Fruit fly (Drosophila melanogaster) whole organism, embryonic: ENCODE results near the gene Ldsdh1.

Source experiments
- Abd-B ChIP-seq: fragments of 200-800 bp; sonication (Bioruptor generic); optimal IDR thresholded peaks from 2 replicates; lab custom pipeline; 2018; ENCODE audit warnings: missing biosample characterization, mild to moderate bottlenecking, missing genetic modification characterization, moderate library complexity
- Antp ChIP-seq: fragments of 200-800 bp; sonication (Bioruptor generic); optimal IDR thresholded peaks from 3 replicates; lab custom pipeline; 2016; ENCODE audit warnings: missing biosample characterization, missing genetic modification characterization
- CG10462 ChIP-seq: fragments of 200-800 bp; sonication (Bioruptor generic); optimal IDR thresholded peaks from 2 replicates; lab custom pipeline; 2016; ENCODE audit warnings: missing biosample characterization, missing genetic modification characterization
- CG10543 ChIP-seq: fragments of 200-800 bp; sonication (Bioruptor generic); optimal IDR thresholded peaks from 3 replicates; lab custom pipeline; 2017; ENCODE audit warnings: missing biosample characterization, mild to moderate bottlenecking, missing genetic modification characterization, moderate library complexity
- CG10654 ChIP-seq: fragments of 200-800 bp; sonication (Bioruptor generic); optimal IDR thresholded peaks from 2 replicates; lab custom pipeline; 2016; ENCODE audit warnings: missing biosample characterization, missing genetic modification characterization
- CG10979 ChIP-seq: fragments of 200-800 bp; sonication (Bioruptor generic); optimal IDR thresholded peaks from 2 replicates; lab custom pipeline; 2018; ENCODE audit warnings: missing biosample characterization, mild to moderate bottlenecking, missing genetic modification characterization, moderate library complexity
- CG12391 ChIP-seq: fragments of 200-800 bp; sonication (Bioruptor generic); optimal IDR thresholded peaks from 3 replicates; lab custom pipeline; 2018; ENCODE audit warnings: missing biosample characterization, mild to moderate bottlenecking, missing genetic modification characterization, moderate library complexity
- CG17186 ChIP-seq: fragments of 200-800 bp; sonication (Bioruptor generic); optimal IDR thresholded peaks from 3 replicates; lab custom pipeline; 2017; ENCODE audit warnings: missing biosample characterization, missing genetic modification reagents, missing genetic modification characterization
- CG18619 ChIP-seq: fragments of 200-800 bp; sonication (Bioruptor generic); optimal IDR thresholded peaks from 3 replicates; lab custom pipeline; 2017; ENCODE audit warnings: missing biosample characterization, mild to moderate bottlenecking, missing genetic modification characterization
- CG31441 ChIP-seq: fragments of 200-800 bp; sonication (Bioruptor generic); IDR thresholded peaks from 2 replicates; pipeline ENCODE4 v1.3.6; 2022; ENCODE audit warnings: missing biosample characterization, missing genetic modification characterization
- CG32532 ChIP-seq: fragments of 200-800 bp; sonication (Bioruptor generic); IDR thresholded peaks from 2 replicates; pipeline ENCODE4 v1.3.6; 2022; ENCODE audit warnings: missing biosample characterization, missing genetic modification characterization
- CG3838 ChIP-seq: fragments of 200-800 bp; sonication (Bioruptor generic); optimal IDR thresholded peaks from 3 replicates; lab custom pipeline; 2016; ENCODE audit warnings: missing biosample characterization, missing genetic modification characterization
- CG3995 ChIP-seq: fragments of 200-800 bp; sonication (Bioruptor generic); optimal IDR thresholded peaks from 3 replicates; lab custom pipeline; 2016; ENCODE audit warnings: missing biosample characterization, missing genetic modification characterization
- CG6813 ChIP-seq: fragments of 200-800 bp; sonication (Bioruptor generic); optimal IDR thresholded peaks from 2 replicates; lab custom pipeline; 2017; ENCODE audit warnings: missing biosample characterization, missing genetic modification characterization, mild to moderate bottlenecking, moderate library complexity, missing genetic modification reagents
- CG7839 ChIP-seq: fragments of 200-800 bp; sonication (Bioruptor generic); optimal IDR thresholded peaks from 3 replicates; lab custom pipeline; 2018; ENCODE audit warnings: missing biosample characterization, mild to moderate bottlenecking, missing genetic modification characterization, moderate library complexity
- CG9727 ChIP-seq: fragments of 200-800 bp; sonication (Bioruptor generic); optimal IDR thresholded peaks from 3 replicates; lab custom pipeline; 2017; ENCODE audit warnings: missing biosample characterization, mild to moderate bottlenecking, missing genetic modification characterization
- CoRest ChIP-seq: fragments of 200-800 bp; sonication (Bioruptor generic); optimal IDR thresholded peaks from 3 replicates; lab custom pipeline; 2018; ENCODE audit warnings: missing biosample characterization, mild to moderate bottlenecking, missing genetic modification characterization, moderate library complexity
- D19B ChIP-seq: fragments of 200-800 bp; sonication (Bioruptor generic); optimal IDR thresholded peaks from 2 replicates; lab custom pipeline; 2017; ENCODE audit warnings: missing biosample characterization, mild to moderate bottlenecking, missing genetic modification characterization
- Dbx ChIP-seq: fragments of 200-800 bp; sonication (Bioruptor generic); IDR thresholded peaks from 3 replicates; pipeline ENCODE4 v1.3.6; 2022; ENCODE audit warnings: missing biosample characterization, missing genetic modification characterization
- Drgx ChIP-seq: fragments of 200-800 bp; sonication (Bioruptor generic); IDR thresholded peaks from 2 replicates; pipeline ENCODE4 v1.3.6; 2022; ENCODE audit warnings: missing biosample characterization, missing genetic modification characterization
- Ets65A ChIP-seq: fragments of 200-800 bp; sonication (Bioruptor generic); peaks from one replicate; lab custom pipeline; 2016; ENCODE audit warnings: missing biosample characterization, missing genetic modification characterization
- Hsf ChIP-seq: fragments of 200-800 bp; sonication (Bioruptor generic); optimal IDR thresholded peaks from 3 replicates; lab custom pipeline; 2016; ENCODE audit warnings: missing biosample characterization, missing genetic modification characterization
- Meics ChIP-seq: fragments of 200-800 bp; sonication (Bioruptor generic); optimal IDR thresholded peaks from 2 replicates; lab custom pipeline; 2017; ENCODE audit warnings: missing biosample characterization, mild to moderate bottlenecking, missing genetic modification characterization
- Mes4 ChIP-seq: fragments of 200-800 bp; sonication (Bioruptor generic); optimal IDR thresholded peaks from 2 replicates; lab custom pipeline; 2016; ENCODE audit warnings: missing biosample characterization, missing genetic modification characterization
- NfI ChIP-seq: fragments of 200-800 bp; sonication (Bioruptor generic); optimal IDR thresholded peaks from 3 replicates; lab custom pipeline; 2018; ENCODE audit warnings: missing biosample characterization, mild to moderate bottlenecking, missing genetic modification characterization, moderate library complexity
- Poxn ChIP-seq: fragments of 200-800 bp; sonication (Bioruptor generic); IDR thresholded peaks from 2 replicates; pipeline ENCODE4 v1.3.6; 2022; ENCODE audit warnings: missing biosample characterization, missing genetic modification characterization
- Scr ChIP-seq: fragments of 200-800 bp; sonication (Bioruptor generic); IDR thresholded peaks from 2 replicates; pipeline ENCODE4 v1.3.6; 2022; ENCODE audit warnings: missing biosample characterization, missing genetic modification characterization; ENCODE audit not compliant: partially characterized antibody
- Tbp ChIP-seq: fragments of >200 bp; optimal IDR thresholded peaks from 2 replicates; lab custom pipeline; 2018; ENCODE audit warnings: missing biosample characterization, missing genetic modification characterization
- ab ChIP-seq: fragments of 200-800 bp; sonication (Bioruptor generic); optimal IDR thresholded peaks from 2 replicates; lab custom pipeline; 2016; ENCODE audit warnings: missing biosample characterization, missing genetic modification characterization
- dan ChIP-seq: fragments of 200-800 bp; sonication (Bioruptor generic); IDR thresholded peaks from 2 replicates; pipeline ENCODE4 v1.3.6; 2022; ENCODE audit warnings: missing biosample characterization, missing genetic modification characterization
- dati ChIP-seq: fragments of 200-800 bp; sonication (Bioruptor generic); IDR thresholded peaks from 2 replicates; pipeline ENCODE4 v1.3.6; 2022; ENCODE audit warnings: missing biosample characterization, missing genetic modification characterization
- dmrt99B ChIP-seq: fragments of 200-800 bp; sonication (Bioruptor generic); optimal IDR thresholded peaks from 2 replicates; lab custom pipeline; 2018; ENCODE audit warnings: missing biosample characterization, mild to moderate bottlenecking, missing genetic modification characterization, moderate library complexity
- dysf ChIP-seq: fragments of 200-800 bp; sonication (Bioruptor generic); IDR thresholded peaks from 3 replicates; pipeline ENCODE4 v1.3.6; 2022; ENCODE audit warnings: missing biosample characterization, missing genetic modification characterization
- ems ChIP-seq: fragments of 200-800 bp; sonication (Bioruptor generic); optimal IDR thresholded peaks from 3 replicates; lab custom pipeline; 2016; ENCODE audit warnings: missing biosample characterization, missing genetic modification characterization
- fd3F ChIP-seq: fragments of 200-800 bp; sonication (Bioruptor generic); optimal IDR thresholded peaks from 2 replicates; lab custom pipeline; 2018; ENCODE audit warnings: missing biosample characterization, mild to moderate bottlenecking, missing genetic modification characterization, moderate library complexity
- gcm ChIP-seq: fragments of 200-800 bp; sonication (Bioruptor generic); optimal IDR thresholded peaks from 2 replicates; lab custom pipeline; 2019; ENCODE audit warnings: missing biosample characterization, mild to moderate bottlenecking, missing genetic modification characterization, moderate library complexity
- insv ChIP-seq, 2 experiments: fragments of 200-800 bp; sonication (Bioruptor generic); optimal IDR thresholded peaks; 3 replicates each; lab custom pipeline; 2016 to 2018; ENCODE audit warnings: missing biosample characterization in 2 of 2, missing genetic modification characterization in 2 of 2
- lab ChIP-seq: fragments of 200-800 bp; sonication (Bioruptor generic); optimal IDR thresholded peaks from 3 replicates; lab custom pipeline; 2017; ENCODE audit warnings: missing biosample characterization, missing genetic modification characterization, mild to moderate bottlenecking, moderate library complexity, missing genetic modification reagents
- maf-S ChIP-seq: fragments of 200-800 bp; sonication (Bioruptor generic); optimal IDR thresholded peaks from 2 replicates; lab custom pipeline; 2016; ENCODE audit warnings: missing biosample characterization, missing genetic modification characterization
- nmo ChIP-seq: fragments of 200-800 bp; sonication (Bioruptor generic); optimal IDR thresholded peaks from 2 replicates; lab custom pipeline; 2018; ENCODE audit warnings: missing biosample characterization, mild to moderate bottlenecking, missing genetic modification characterization, moderate library complexity
- org-1 ChIP-seq: fragments of 200-800 bp; sonication (Bioruptor generic); optimal IDR thresholded peaks from 2 replicates; lab custom pipeline; 2017; ENCODE audit warnings: missing biosample characterization, missing genetic modification characterization
- p53 ChIP-seq: fragments of 200-800 bp; sonication (Bioruptor generic); optimal IDR thresholded peaks from 2 replicates; lab custom pipeline; 2016; ENCODE audit warnings: missing biosample characterization, missing genetic modification characterization
- pan ChIP-seq, 4 experiments: fragments of >200 bp in 3 of 4; fragments of 200-800 bp in 1 of 4; sonication (Bioruptor generic) in 1 of 4; optimal IDR thresholded peaks in 3 of 4; IDR thresholded peaks in 1 of 4; 2 replicates each; pipeline versions ENCODE4 v1.3.6 to Lab custom; 2017 to 2022; ENCODE audit warnings: missing biosample characterization in 2 of 4, missing genetic modification characterization in 2 of 4, mixed read lengths in 1 of 4
- slbo ChIP-seq: fragments of 200-800 bp; sonication (Bioruptor generic); IDR thresholded peaks from 2 replicates; pipeline ENCODE4 v1.3.6; 2022; ENCODE audit warnings: missing biosample characterization, missing genetic modification characterization
- stc ChIP-seq: fragments of 200-800 bp; sonication (Bioruptor generic); IDR thresholded peaks from 2 replicates; pipeline ENCODE4 v1.3.6; 2022; ENCODE audit warnings: missing biosample characterization, missing genetic modification characterization
- tio ChIP-seq: fragments of 200-800 bp; sonication (Bioruptor generic); optimal IDR thresholded peaks from 2 replicates; lab custom pipeline; 2017; ENCODE audit warnings: missing biosample characterization, missing genetic modification characterization, inconsistent platforms
- trh ChIP-seq: fragments of 200-800 bp; sonication (Bioruptor generic); optimal IDR thresholded peaks from 2 replicates; lab custom pipeline; 2016; ENCODE audit warnings: missing biosample characterization, missing genetic modification characterization
- yki ChIP-seq: fragments of >200 bp; optimal IDR thresholded peaks from 3 replicates; lab custom pipeline; 2018

Ldsdh1 gene

DNA sequence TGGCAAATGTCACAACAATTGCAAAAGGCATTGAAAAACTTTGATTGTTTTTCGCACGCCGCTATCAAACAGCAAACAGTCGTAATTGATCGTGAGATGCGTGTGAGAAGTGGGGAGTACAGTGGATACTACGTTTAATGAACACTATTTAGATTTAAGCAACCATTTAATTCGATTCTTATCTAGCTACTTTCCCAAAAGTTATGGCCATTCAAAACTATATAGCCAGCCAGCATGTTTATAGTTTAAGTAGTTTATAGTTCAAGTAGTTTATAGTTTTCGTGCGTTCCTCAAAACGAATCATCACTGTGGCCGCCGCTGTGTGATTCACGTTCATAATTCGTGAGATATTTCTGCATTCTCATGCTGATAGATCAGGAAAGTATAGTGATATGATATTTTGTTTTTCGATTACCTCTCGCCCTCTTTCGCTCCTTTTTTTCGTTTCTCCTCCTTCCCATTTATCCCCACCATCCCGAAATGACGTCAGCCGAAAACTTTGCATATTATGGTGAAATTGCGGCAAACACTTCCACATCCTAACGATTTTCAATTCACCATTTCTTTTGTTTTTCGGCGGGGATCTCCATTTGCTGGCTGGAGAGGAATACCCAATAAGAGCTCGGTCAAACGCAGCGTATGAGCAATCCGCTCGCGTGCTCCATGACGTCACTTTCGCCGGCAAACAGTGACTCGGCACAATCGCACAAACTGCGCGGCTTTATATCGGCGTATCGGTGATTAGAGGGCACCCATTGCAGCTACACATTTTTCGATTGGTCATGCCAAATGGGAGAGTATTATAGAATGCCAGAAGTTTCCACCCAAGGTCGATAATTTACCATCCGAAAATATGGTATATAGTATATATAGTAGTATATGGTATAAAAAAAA, 32.2 kb upstream of the Ldsdh1 start (continued):
- TF ChIP-seq CG12391 (tag; lab: Kevin White, UChicago) (peak; percentile 44), CG17186 (GFP tag; lab: Kevin White, UChicago) (no peak), CG3838 (no peak), CG3995 (GFP tag; lab: Kevin White, UChicago) (peak; percentile 7), dati (GFP tag; lab: Robert Waterston, UW) (no peak), org-1 (GFP tag; lab: Kevin White, UChicago) (peak; percentile 36), Scr (GFP tag; lab: Robert Waterston, UW) (no peak), CG31441 (GFP tag; lab: Robert Waterston, UW) (no peak), CG10462 (GFP tag; lab: Kevin White, UChicago) (no peak), trh (GFP tag; lab: Kevin White, UChicago) (no peak), stc (GFP tag; lab: Robert Waterston, UW) (peak; percentile 33; the same call in 1 of the 2 replicates), p53 (GFP tag; lab: Kevin White, UChicago) (no peak)

DNA sequence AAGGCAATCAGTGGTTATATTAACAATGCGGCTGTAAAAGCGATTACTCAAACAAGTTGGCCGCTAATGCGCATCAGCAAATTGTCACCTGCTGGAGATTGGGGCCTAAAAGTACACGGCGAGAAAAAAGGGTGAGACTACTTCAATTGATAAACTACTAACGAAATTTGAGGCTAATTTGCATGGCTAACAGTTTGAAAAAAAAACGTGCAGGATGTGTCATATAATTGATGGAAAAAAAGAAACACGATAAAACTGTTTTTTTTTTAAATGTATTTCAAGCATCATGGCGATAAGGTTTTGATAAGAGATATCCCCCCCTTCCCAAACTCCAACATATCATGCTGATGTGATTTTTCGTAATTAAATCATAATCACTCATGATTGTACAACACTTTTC, 31.3 kb upstream of the Ldsdh1 start:
- no peak for TF ChIP-seq gcm (GFP tag; lab: Kevin White, UChicago)
- TF ChIP-seq Mes4 (GFP tag; lab: Kevin White, UChicago): no peak
- no peak for TF ChIP-seq yki (lab: Kevin White, UChicago)
- peak; percentile 65; the same call in 2 of the 3 replicates for TF ChIP-seq dysf (GFP tag; lab: Robert Waterston, UW)
- no peak for TF ChIP-seq CG10979
- no peak for TF ChIP-seq Drgx (GFP tag; lab: Robert Waterston, UW)
- peak; percentile 75 for TF ChIP-seq slbo (GFP tag; lab: Robert Waterston, UW)
- TF ChIP-seq Meics: peak; percentile 67
- TF ChIP-seq maf-S (GFP tag; lab: Kevin White, UChicago): no peak
- no peak for TF ChIP-seq dan (GFP tag; lab: Robert Waterston, UW)
- peak; percentile 39 for TF ChIP-seq NfI
- TF ChIP-seq fd3F (GFP tag; lab: Kevin White, UChicago): peak; percentile 10
- TF ChIP-seq CoRest (tag; lab: Kevin White, UChicago): peak; percentile 28
- TF ChIP-seq CG10654 (GFP tag; lab: Kevin White, UChicago): no peak
- TF ChIP-seq CG7839 (tag; lab: Kevin White, UChicago): peak; percentile 53
- TF ChIP-seq Tbp: no peak
- no peak for TF ChIP-seq pan (optimal IDR thresholded peaks at IDR 0.05; lab: Kevin White, UChicago)
- TF ChIP-seq pan (GFP tag; optimal IDR thresholded peaks at IDR 0.05 in 1 of 2, IDR thresholded peaks at IDR 0.05 in 1 of 2): peak in 1 of 2 experiments; percentile 50
- TF ChIP-seq Abd-B (GFP tag; lab: Kevin White, UChicago): peak; percentile 42
- peak; percentile 4 for TF ChIP-seq nmo (GFP tag; lab: Kevin White, UChicago)
- TF ChIP-seq tio (GFP tag; lab: Kevin White, UChicago): no peak
- TF ChIP-seq insv (GFP tag; optimal IDR thresholded peaks at IDR 0.05; lab: Kevin White, UChicago): no peak
- TF ChIP-seq dmrt99B (tag; lab: Kevin White, UChicago): peak; percentile 31
- peak; percentile 62; the same call in 2 of the 3 replicates for TF ChIP-seq Dbx (GFP tag; lab: Robert Waterston, UW)
- peak; percentile 1 for TF ChIP-seq Hsf (GFP tag; lab: Kevin White, UChicago)
- peak; percentile 69 for TF ChIP-seq lab (GFP tag; lab: Kevin White, UChicago)
- peak; percentile 17 for TF ChIP-seq CG9727 (GFP tag; lab: Kevin White, UChicago)
- peak; percentile 5 for TF ChIP-seq Antp (GFP tag; lab: Kevin White, UChicago)
- peak; percentile 90 for TF ChIP-seq Ets65A (GFP tag; lab: Kevin White, UChicago)
- 0 out of 2 replicates have a peak, but pooled peaks have one; percentile 11 for TF ChIP-seq Poxn (GFP tag; lab: Robert Waterston, UW)
- TF ChIP-seq CG10543 (GFP tag; lab: Kevin White, UChicago): no peak
- TF ChIP-seq ab (GFP tag; lab: Kevin White, UChicago): no peak
- no peak for TF ChIP-seq ems (GFP tag; lab: Kevin White, UChicago)
- TF ChIP-seq D19B (GFP tag; lab: Kevin White, UChicago): peak; percentile 37
- TF ChIP-seq CG18619: peak; percentile 18
- peak; percentile 64; the same call in 1 of the 2 replicates for TF ChIP-seq CG32532 (GFP tag; lab: Robert Waterston, UW)
- TF ChIP-seq CG6813 (GFP tag; lab: Kevin White, UChicago): no peak
